Worm (Caenorhabditis elegans) whole organism, L1 larva: ENCODE measurements around the gene ctsa-3.1.

ENCODE experiments used
- aly-2 ChIP-seq: fragments of 150-350 bp; optimal IDR thresholded peaks from 2 replicates; lab custom pipeline; 2014; ENCODE audit warnings: missing biosample characterization, missing genetic modification characterization
- ceh-82 ChIP-seq, 3 experiments: fragments of 150-350 bp in 1 of 3; sonication (generic microtip) in 2 of 3; optimal IDR thresholded peaks; 2 replicates each; lab custom pipeline; 2014 to 2017; ENCODE audit warnings: missing biosample characterization in 3 of 3, missing genetic modification characterization in 3 of 3
- ces-1 ChIP-seq: fragments of 150-350 bp; optimal IDR thresholded peaks from 2 replicates; lab custom pipeline; 2014; ENCODE audit warnings: missing biosample characterization, missing genetic modification reagents, missing genetic modification characterization
- elt-3 ChIP-seq, 6 experiments: fragments of 150-350 bp in 1 of 6; sonication (generic microtip); optimal IDR thresholded peaks; 2 replicates each; lab custom pipeline; 2017 to 2018; ENCODE audit warnings: missing biosample characterization in 6 of 6, missing genetic modification characterization in 6 of 6, inconsistent platforms in 1 of 6
- lin-15B ChIP-seq: fragments of 150-350 bp; sonication (generic microtip); optimal IDR thresholded peaks from 3 replicates; lab custom pipeline; 2014; ENCODE audit warnings: missing biosample characterization, missing genetic modification characterization
- lin-39 ChIP-seq: fragments of 150-350 bp; optimal IDR thresholded peaks from 2 replicates; lab custom pipeline; 2014; ENCODE audit warnings: missing biosample characterization, missing genetic modification reagents, missing genetic modification characterization
- mdl-1 ChIP-seq, 2 experiments: fragments of 150-350 bp; optimal IDR thresholded peaks; 2 replicates each; lab custom pipeline; 2014 to 2017; ENCODE audit warnings: missing biosample characterization in 2 of 2, missing genetic modification characterization in 2 of 2, inconsistent platforms in 1 of 2
- nhr-237 ChIP-seq: fragments of 150-350 bp; optimal IDR thresholded peaks from 2 replicates; lab custom pipeline; 2014; ENCODE audit warnings: missing biosample characterization, missing genetic modification characterization
- nhr-76 ChIP-seq: sonication (generic microtip); optimal IDR thresholded peaks from 2 replicates; lab custom pipeline; 2017; ENCODE audit warnings: missing biosample characterization, missing genetic modification characterization
- nhr-77 ChIP-seq: fragments of 150-350 bp; optimal IDR thresholded peaks from 2 replicates; lab custom pipeline; 2014; ENCODE audit warnings: missing biosample characterization, missing genetic modification characterization
- snu-23 ChIP-seq: sonication (generic microtip); optimal IDR thresholded peaks from 2 replicates; lab custom pipeline; 2016; ENCODE audit warnings: missing genetic modification characterization, missing compliant biosample characterization
- zag-1 ChIP-seq: fragments of 150-350 bp; optimal IDR thresholded peaks from 2 replicates; lab custom pipeline; 2014; ENCODE audit warnings: missing biosample characterization, missing genetic modification characterization

ce11 chrII:7280584-7280983 lies 47.9 kb downstream of the ctsa-3.1 start:
- TF ChIP-seq zag-1 (tag; lab: Kevin White, UChicago) (no peak), nhr-77 (tag; lab: Kevin White, UChicago) (no peak), aly-2 (tag; lab: Kevin White, UChicago) (no peak), nhr-237 (no peak), snu-23 (GFP tag; lab: Kevin White, UChicago) (no peak), elt-3 (tag; optimal IDR thresholded peaks at IDR 0.05; lab: Kevin White, UChicago) (no peak), nhr-76 (tag; lab: Kevin White, UChicago) (no peak), mdl-1 (tag; optimal IDR thresholded peaks at IDR 0.05; lab: Kevin White, UChicago) (no peak), ces-1 (GFP tag; lab: Kevin White, UChicago) (no peak), ceh-82 (tag; optimal IDR thresholded peaks at IDR 0.05; lab: Kevin White, UChicago) (no peak), lin-39 (tag; lab: Kevin White, UChicago) (no peak), lin-15B (tag; lab: Kevin White, UChicago) (no peak)
